Worm (Caenorhabditis elegans) whole organism, mixed stage, embryonic: ENCODE measurements around the gene mbl-1.

Experiments
- bed-3 ChIP-seq: fragments of 200-800 bp; sonication (Bioruptor generic); optimal IDR thresholded peaks from 3 replicates; lab custom pipeline; 2018; ENCODE audit warnings: mild to moderate bottlenecking, missing genetic modification characterization, moderate library complexity, missing compliant biosample characterization
- ceh-39 ChIP-seq: fragments of 150-350 bp; optimal IDR thresholded peaks from 2 replicates; lab custom pipeline; 2014; ENCODE audit warnings: missing biosample characterization, missing genetic modification characterization
- ceh-43 ChIP-seq: fragments of 200-800 bp; sonication (Bioruptor generic); optimal IDR thresholded peaks from 2 replicates; lab custom pipeline; 2018; ENCODE audit warnings: mild to moderate bottlenecking, missing genetic modification characterization, moderate library complexity, missing compliant biosample characterization
- ceh-83 ChIP-seq: fragments of 200-800 bp; sonication (Bioruptor generic); optimal IDR thresholded peaks from 2 replicates; lab custom pipeline; 2018; ENCODE audit warnings: mild to moderate bottlenecking, missing genetic modification characterization, missing compliant biosample characterization
- ces-1 ChIP-seq: fragments of 150-350 bp; optimal IDR thresholded peaks from 2 replicates; lab custom pipeline; 2014; ENCODE audit warnings: missing biosample characterization, missing genetic modification reagents, missing genetic modification characterization
- cnd-1 ChIP-seq: fragments of 200-800 bp; sonication (Bioruptor generic); optimal IDR thresholded peaks from 2 replicates; lab custom pipeline; 2018; ENCODE audit warnings: mild to moderate bottlenecking, missing genetic modification characterization, missing compliant biosample characterization
- drap-1 ChIP-seq: fragments of 200-800 bp; sonication (Bioruptor generic); optimal IDR thresholded peaks from 3 replicates; lab custom pipeline; 2018; ENCODE audit warnings: mild to moderate bottlenecking, missing genetic modification characterization, missing compliant biosample characterization
- elt-1 ChIP-seq: sonication (generic microtip); optimal IDR thresholded peaks from 2 replicates; lab custom pipeline; 2017; ENCODE audit warnings: missing genetic modification characterization, mild to moderate bottlenecking, missing compliant biosample characterization, antibody characterized with exemption, moderate library complexity, borderline replicate concordance; ENCODE audit not compliant: insufficient read depth
- elt-3 ChIP-seq: fragments of 150-350 bp; optimal IDR thresholded peaks from 2 replicates; lab custom pipeline; 2014; ENCODE audit warnings: missing biosample characterization, missing genetic modification characterization
- flh-1 ChIP-seq: fragments of 200-800 bp; sonication (Bioruptor generic); optimal IDR thresholded peaks from 2 replicates; lab custom pipeline; 2018; ENCODE audit warnings: mild to moderate bottlenecking, missing genetic modification characterization, moderate library complexity, missing compliant biosample characterization
- hlh-1 ChIP-seq: fragments of 150-350 bp; optimal IDR thresholded peaks from 2 replicates; lab custom pipeline; 2014; ENCODE audit warnings: missing biosample characterization, missing genetic modification reagents, missing genetic modification characterization
- lin-13 ChIP-seq: fragments of 150-350 bp; optimal IDR thresholded peaks from 2 replicates; lab custom pipeline; 2014; ENCODE audit warnings: missing biosample characterization, missing genetic modification characterization
- lin-32 ChIP-seq: fragments of 200-800 bp; sonication (Bioruptor generic); optimal IDR thresholded peaks from 2 replicates; lab custom pipeline; 2018; ENCODE audit warnings: mild to moderate bottlenecking, missing genetic modification characterization, missing compliant biosample characterization
- lsy-2 ChIP-seq: fragments of 150-350 bp; optimal IDR thresholded peaks from 2 replicates; lab custom pipeline; 2014; ENCODE audit warnings: missing biosample characterization, missing genetic modification characterization
- mab-5 ChIP-seq: fragments of 150-350 bp; optimal IDR thresholded peaks from 2 replicates; lab custom pipeline; 2014; ENCODE audit warnings: missing biosample characterization, missing genetic modification characterization
- mep-1 ChIP-seq: fragments of 150-350 bp; optimal IDR thresholded peaks from 2 replicates; lab custom pipeline; 2017; ENCODE audit warnings: missing biosample characterization, missing genetic modification reagents, missing genetic modification characterization, inconsistent platforms
- mls-2 ChIP-seq: sonication (generic microtip); optimal IDR thresholded peaks from 2 replicates; lab custom pipeline; 2016; ENCODE audit warnings: mild to moderate bottlenecking, missing genetic modification characterization, moderate library complexity, missing compliant biosample characterization
- nhr-2 ChIP-seq: fragments of 150-350 bp; optimal IDR thresholded peaks from 2 replicates; lab custom pipeline; 2014; ENCODE audit warnings: missing biosample characterization, missing genetic modification characterization
- nhr-28 ChIP-seq: fragments of 150-350 bp; optimal IDR thresholded peaks from 2 replicates; lab custom pipeline; 2014; ENCODE audit warnings: missing biosample characterization, missing genetic modification characterization
- nhr-76 ChIP-seq: sonication (generic microtip); optimal IDR thresholded peaks from 2 replicates; lab custom pipeline; 2017; ENCODE audit warnings: missing biosample characterization, missing genetic modification characterization
- pha-4 ChIP-seq: fragments of 150-350 bp; optimal IDR thresholded peaks from 2 replicates; lab custom pipeline; 2018; ENCODE audit warnings: missing biosample characterization, missing genetic modification reagents, missing genetic modification characterization
- sem-2 ChIP-seq: fragments of 200-800 bp; sonication (Bioruptor generic); optimal IDR thresholded peaks from 2 replicates; lab custom pipeline; 2018; ENCODE audit warnings: mild to moderate bottlenecking, missing genetic modification characterization, missing compliant biosample characterization
- snpc-4 ChIP-seq: fragments of 150-350 bp; optimal IDR thresholded peaks from 2 replicates; lab custom pipeline; 2014; ENCODE audit warnings: missing biosample characterization, missing genetic modification characterization
- sptf-1 ChIP-seq: sonication (generic microtip); optimal IDR thresholded peaks from 2 replicates; lab custom pipeline; 2017; ENCODE audit warnings: mild to moderate bottlenecking, missing genetic modification characterization, moderate library complexity, missing compliant biosample characterization
- unc-120 ChIP-seq: sonication (generic microtip); optimal IDR thresholded peaks from 2 replicates; lab custom pipeline; 2017; ENCODE audit warnings: missing genetic modification characterization, missing compliant biosample characterization; ENCODE audit not compliant: poor library complexity, severe bottlenecking
- unc-39 ChIP-seq: fragments of 150-350 bp; optimal IDR thresholded peaks from 2 replicates; lab custom pipeline; 2014; ENCODE audit warnings: missing biosample characterization, missing genetic modification characterization
- zip-8 ChIP-seq: fragments of 150-350 bp; optimal IDR thresholded peaks from 2 replicates; lab custom pipeline; 2014; ENCODE audit warnings: missing biosample characterization, missing genetic modification characterization
- ztf-11 ChIP-seq: fragments of 150-350 bp; optimal IDR thresholded peaks from 2 replicates; lab custom pipeline; 2014; ENCODE audit warnings: missing biosample characterization, missing genetic modification characterization

The mbl-1 gene

DNA sequence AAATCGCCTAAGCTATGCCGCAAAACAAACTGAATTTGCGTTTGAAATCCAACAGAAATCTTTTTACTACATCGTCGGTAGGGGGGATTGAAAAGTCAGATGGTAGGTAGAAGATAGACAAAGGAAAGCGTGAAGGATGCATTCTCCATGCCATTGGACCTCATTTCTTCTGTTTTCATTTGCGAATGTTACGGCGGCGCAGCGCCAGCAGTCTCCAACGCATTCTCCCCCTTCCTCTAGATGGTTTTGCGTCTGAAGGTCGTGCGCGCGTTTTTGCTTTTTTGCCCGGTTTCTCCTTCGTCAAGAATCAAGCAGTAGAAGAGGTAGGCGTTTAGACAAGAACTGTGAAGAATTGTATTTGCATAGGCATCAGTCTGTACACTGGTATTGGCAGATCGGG is 15.1 kb downstream of the mbl-1 start:
- TF ChIP-seq cnd-1 (no peak), drap-1 (GFP tag; lab: Kevin White, UChicago) (no peak), lin-13 (no peak), ceh-39 (tag; lab: Kevin White, UChicago) (no peak), mep-1 (no peak), nhr-76 (tag; lab: Kevin White, UChicago) (no peak), unc-39 (no peak), snpc-4 (tag; lab: Kevin White, UChicago) (no peak), pha-4 (no peak), mab-5 (no peak), elt-3 (tag; lab: Kevin White, UChicago) (no peak), nhr-28 (tag; lab: Kevin White, UChicago) (no peak), nhr-2 (tag; lab: Kevin White, UChicago) (no peak)
- TF ChIP-seq, all 35 proteins: peak for 0

DNA sequence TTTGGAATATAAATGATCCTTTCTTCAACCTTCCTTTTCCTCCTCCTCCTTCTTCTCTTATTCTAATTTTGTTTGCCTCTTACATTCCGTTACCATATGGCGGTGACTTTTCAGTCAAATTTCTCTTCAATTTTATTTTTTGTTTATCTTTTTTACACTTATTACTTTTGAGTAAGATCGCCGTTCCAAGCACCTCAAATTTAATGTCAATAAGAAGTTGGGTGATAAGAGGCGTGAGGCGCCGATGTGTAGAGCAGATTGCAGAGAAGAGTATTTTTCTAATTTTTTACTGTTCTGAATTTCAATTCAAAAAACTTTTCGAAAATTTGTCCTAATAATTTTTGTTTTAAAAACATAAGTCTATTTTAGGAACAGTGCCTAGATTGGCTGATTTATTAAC is 16.0 kb downstream of the mbl-1 start:
- no peak for TF ChIP-seq hlh-1 (tag; lab: Kevin White, UChicago)
- no peak for TF ChIP-seq lin-32 (GFP tag; lab: Kevin White, UChicago)
- peak; percentile 51 for TF ChIP-seq ces-1 (GFP tag; lab: Kevin White, UChicago)

DNA sequence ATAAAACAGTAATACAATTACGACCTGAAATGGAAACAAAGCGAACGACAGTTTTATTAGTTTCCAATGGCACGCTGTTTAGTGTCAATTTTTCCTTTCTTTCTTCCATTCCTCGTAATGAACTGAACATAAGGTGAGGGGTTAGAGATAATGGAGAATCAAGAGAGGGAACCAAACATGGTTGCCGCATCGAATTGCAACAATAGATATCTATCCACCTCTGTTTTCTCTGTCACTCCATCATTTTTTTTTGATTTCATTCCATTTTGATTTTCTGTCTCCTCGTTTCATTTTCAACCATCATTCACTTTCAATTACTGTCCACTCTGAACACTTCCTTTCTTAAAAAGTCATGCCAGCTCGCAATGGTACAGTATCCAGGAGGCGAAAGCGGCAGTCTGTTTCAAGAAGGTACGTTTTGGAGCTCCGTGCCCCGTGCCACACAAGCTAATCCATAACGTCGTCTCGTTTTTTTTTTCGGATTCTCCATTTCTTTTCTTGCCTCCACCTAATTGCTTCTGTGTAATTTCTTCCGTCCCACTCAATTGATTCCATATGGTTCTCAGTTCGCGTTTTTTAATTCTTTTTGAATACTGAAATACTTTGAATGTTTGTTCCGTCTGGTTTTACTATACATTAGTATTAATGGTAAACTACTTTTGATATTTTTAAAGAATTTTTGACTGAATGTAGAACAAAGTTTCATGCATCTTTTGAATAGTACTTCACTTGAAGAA is 16.9 kb downstream of the mbl-1 start:
- TF ChIP-seq snpc-4 (tag; lab: Kevin White, UChicago) (no peak), unc-39 (no peak), ceh-83 (GFP tag; lab: Kevin White, UChicago) (no peak), nhr-28 (tag; lab: Kevin White, UChicago) (no peak), mab-5 (no peak), bed-3 (GFP tag; lab: Kevin White, UChicago) (no peak)

DNA sequence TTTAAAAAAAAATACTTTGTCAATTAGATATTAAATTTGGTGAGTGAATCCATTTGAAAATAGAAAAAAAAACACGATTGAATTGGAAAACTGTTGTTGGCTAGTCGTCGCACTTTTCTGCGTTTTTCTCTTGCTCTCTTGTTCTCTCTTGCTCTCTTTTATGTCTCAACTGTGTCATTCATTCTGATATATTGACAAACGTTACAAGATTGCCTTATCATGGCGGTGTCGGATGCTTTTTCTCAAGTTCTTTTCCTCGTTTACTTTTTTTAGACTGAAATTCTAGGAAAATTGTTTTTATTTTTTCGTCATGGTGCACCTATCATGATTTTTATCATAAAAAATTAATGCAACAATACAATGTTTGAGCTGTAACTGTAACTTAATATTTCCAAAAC is 17.5 kb downstream of the mbl-1 start:
- TF ChIP-seq unc-120 (no peak), lsy-2 (tag; lab: Kevin White, UChicago) (no peak), ces-1 (GFP tag; lab: Kevin White, UChicago) (no peak), drap-1 (GFP tag; lab: Kevin White, UChicago) (no peak), mls-2 (tag; lab: Kevin White, UChicago) (no peak), lin-32 (GFP tag; lab: Kevin White, UChicago) (no peak), nhr-2 (tag; lab: Kevin White, UChicago) (no peak), sem-2 (GFP tag; lab: Kevin White, UChicago) (no peak), elt-1 (tag; lab: Kevin White, UChicago) (no peak), ceh-43 (GFP tag; lab: Kevin White, UChicago) (no peak), flh-1 (no peak), mab-5 (no peak), ceh-83 (GFP tag; lab: Kevin White, UChicago) (no peak)

DNA sequence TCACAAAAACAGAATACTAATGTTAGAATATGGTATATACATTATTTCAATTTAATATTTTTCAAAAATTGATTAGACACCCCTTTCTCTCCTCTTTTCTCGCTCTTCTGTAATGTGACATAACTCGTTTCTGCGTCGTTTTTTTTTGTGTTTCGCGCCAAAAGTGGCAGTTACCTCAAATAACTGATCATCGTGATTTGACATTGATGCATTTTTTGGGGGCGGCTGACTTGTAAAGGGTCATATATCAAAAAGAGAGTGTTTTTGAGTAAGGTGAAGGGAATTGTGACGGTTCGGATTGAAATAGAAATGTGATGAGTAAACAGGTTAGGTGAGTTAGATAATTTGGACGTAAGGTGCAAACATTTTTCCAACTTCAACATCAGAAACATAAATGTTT is 19.6 kb downstream of the mbl-1 start:
- TF ChIP-seq bed-3 (GFP tag; lab: Kevin White, UChicago) (no peak), nhr-2 (tag; lab: Kevin White, UChicago) (no peak), snpc-4 (tag; lab: Kevin White, UChicago) (no peak), elt-3 (tag; lab: Kevin White, UChicago) (no peak), nhr-28 (tag; lab: Kevin White, UChicago) (no peak), sptf-1 (no peak), drap-1 (GFP tag; lab: Kevin White, UChicago) (no peak), zip-8 (tag; lab: Kevin White, UChicago) (no peak), mab-5 (no peak), unc-120 (no peak)

DNA sequence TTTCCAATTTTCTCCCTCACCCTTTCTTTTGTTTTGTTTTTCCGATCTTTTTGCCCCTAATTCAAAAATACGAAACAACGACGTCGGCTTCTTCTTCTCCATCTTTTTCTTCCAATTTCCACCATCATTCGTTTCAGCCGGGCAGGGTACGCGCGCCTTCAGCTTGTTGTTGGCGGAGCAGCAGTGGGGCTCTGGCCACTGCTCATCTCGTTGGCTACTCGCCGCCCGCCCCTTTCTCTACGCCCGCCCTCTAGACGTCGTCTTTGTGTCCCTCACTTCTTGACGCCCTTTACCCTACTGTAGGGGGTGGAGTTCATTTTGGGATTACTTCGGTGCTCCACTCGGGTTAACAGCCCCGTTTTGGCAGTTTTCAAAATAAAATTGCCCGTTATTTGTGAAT is 20.6 kb downstream of the mbl-1 start:
- TF ChIP-seq ces-1 (GFP tag; lab: Kevin White, UChicago) = peak; percentile 21
- TF ChIP-seq ztf-11 (tag; lab: Kevin White, UChicago) = no peak
